Fruit fly (Drosophila melanogaster) whole organism, embryonic: ENCODE measurements around the gene MRG15.

ENCODE experiments used
- Atf-2 ChIP-seq: fragments of 200-800 bp; sonication (Bioruptor generic); optimal IDR thresholded peaks from 2 replicates; lab custom pipeline; 2016; ENCODE audit warnings: missing biosample characterization, missing genetic modification characterization
- Blimp-1 ChIP-seq: fragments of 200-800 bp; sonication (Bioruptor generic); optimal IDR thresholded peaks from 3 replicates; lab custom pipeline; 2018; ENCODE audit warnings: missing biosample characterization, missing genetic modification characterization, mild to moderate bottlenecking, moderate library complexity, missing genetic modification reagents
- CG12219 ChIP-seq: fragments of 200-800 bp; sonication (Bioruptor generic); optimal IDR thresholded peaks from 3 replicates; lab custom pipeline; 2018; ENCODE audit warnings: missing biosample characterization, mild to moderate bottlenecking, missing genetic modification characterization
- CG12744 ChIP-seq: fragments of 200-800 bp; sonication (Bioruptor generic); optimal IDR thresholded peaks from 2 replicates; lab custom pipeline; 2016; ENCODE audit warnings: missing biosample characterization, missing genetic modification characterization
- CG15073 ChIP-seq: fragments of 200-800 bp; sonication (Bioruptor generic); optimal IDR thresholded peaks from 2 replicates; lab custom pipeline; 2016; ENCODE audit warnings: missing biosample characterization, missing genetic modification characterization
- CG15601 ChIP-seq: fragments of 200-800 bp; sonication (Bioruptor generic); optimal IDR thresholded peaks from 3 replicates; lab custom pipeline; 2019; ENCODE audit warnings: missing biosample characterization, mild to moderate bottlenecking, missing genetic modification characterization, moderate library complexity
- CG15696 ChIP-seq: fragments of 200-800 bp; sonication (Bioruptor generic); optimal IDR thresholded peaks from 2 replicates; lab custom pipeline; 2019; ENCODE audit warnings: missing biosample characterization, mild to moderate bottlenecking, missing genetic modification characterization, moderate library complexity
- CG18262 ChIP-seq: fragments of 200-800 bp; optimal IDR thresholded peaks from 3 replicates; lab custom pipeline; 2019; ENCODE audit warnings: missing biosample characterization, mild to moderate bottlenecking, missing genetic modification characterization, moderate library complexity
- CG18764 ChIP-seq: fragments of 200-800 bp; sonication (Bioruptor generic); optimal IDR thresholded peaks from 3 replicates; lab custom pipeline; 2016; ENCODE audit warnings: missing biosample characterization, missing genetic modification characterization
- CG2129 ChIP-seq: fragments of 200-800 bp; sonication (Bioruptor generic); IDR thresholded peaks from 2 replicates; pipeline ENCODE4 v1.3.6; 2022; ENCODE audit warnings: missing biosample characterization, missing genetic modification characterization; ENCODE audit not compliant: partially characterized antibody
- CG30403 ChIP-seq: fragments of 200-800 bp; sonication (Bioruptor generic); optimal IDR thresholded peaks from 3 replicates; lab custom pipeline; 2016; ENCODE audit warnings: missing biosample characterization, missing genetic modification characterization
- CG30431 ChIP-seq: fragments of 200-800 bp; sonication (Bioruptor generic); optimal IDR thresholded peaks from 2 replicates; lab custom pipeline; 2017; ENCODE audit warnings: missing biosample characterization, missing genetic modification characterization
- CG3065 ChIP-seq: fragments of 200-800 bp; sonication (Bioruptor generic); optimal IDR thresholded peaks from 2 replicates; lab custom pipeline; 2016; ENCODE audit warnings: missing biosample characterization, missing genetic modification characterization
- CG32772 ChIP-seq: fragments of 200-800 bp; sonication (Bioruptor generic); IDR thresholded peaks from 2 replicates; pipeline ENCODE4 v1.3.6; 2022; ENCODE audit warnings: missing biosample characterization, missing genetic modification characterization
- CG3281 ChIP-seq: fragments of 200-800 bp; sonication (Bioruptor generic); optimal IDR thresholded peaks from 3 replicates; lab custom pipeline; 2017; ENCODE audit warnings: missing biosample characterization, mild to moderate bottlenecking, missing genetic modification characterization
- CG4730 ChIP-seq: fragments of 200-800 bp; sonication (Bioruptor generic); IDR thresholded peaks from 2 replicates; pipeline ENCODE4 v1.3.6; 2022; ENCODE audit warnings: missing biosample characterization, missing genetic modification characterization
- CG6272 ChIP-seq: fragments of 200-800 bp; sonication (Bioruptor generic); IDR thresholded peaks from 2 replicates; pipeline ENCODE4 v1.3.6; 2022; ENCODE audit warnings: missing biosample characterization, missing genetic modification characterization
- CG6683 ChIP-seq: fragments of 200-800 bp; sonication (Bioruptor generic); optimal IDR thresholded peaks from 2 replicates; lab custom pipeline; 2017; ENCODE audit warnings: missing biosample characterization, mild to moderate bottlenecking, missing genetic modification characterization, missing genetic modification reagents
- CG6791 ChIP-seq: fragments of 200-800 bp; sonication (Bioruptor generic); IDR thresholded peaks from 3 replicates; pipeline ENCODE4 v1.3.6; 2022; ENCODE audit warnings: missing biosample characterization, missing genetic modification characterization; ENCODE audit not compliant: partially characterized antibody
- CG7271 ChIP-seq: fragments of 200-800 bp; sonication (Bioruptor generic); optimal IDR thresholded peaks from 2 replicates; lab custom pipeline; 2018; ENCODE audit warnings: missing biosample characterization, mild to moderate bottlenecking, missing genetic modification characterization, moderate library complexity
- CG8089 ChIP-seq: fragments of 200-800 bp; sonication (Bioruptor generic); optimal IDR thresholded peaks from 3 replicates; lab custom pipeline; 2016; ENCODE audit warnings: missing biosample characterization, missing genetic modification characterization
- CG8388 ChIP-seq: fragments of 200-800 bp; sonication (Bioruptor generic); optimal IDR thresholded peaks from 2 replicates; lab custom pipeline; 2019; ENCODE audit warnings: missing biosample characterization, mild to moderate bottlenecking, missing genetic modification characterization, moderate library complexity
- CG9609 ChIP-seq: fragments of 200-800 bp; sonication (Bioruptor generic); optimal IDR thresholded peaks from 3 replicates; lab custom pipeline; 2016; ENCODE audit warnings: missing biosample characterization, missing genetic modification characterization
- CG9876 ChIP-seq: fragments of 200-800 bp; sonication (Bioruptor generic); optimal IDR thresholded peaks from 2 replicates; lab custom pipeline; 2016; ENCODE audit warnings: missing biosample characterization, missing genetic modification characterization
- Camta ChIP-seq: fragments of 200-800 bp; sonication (Bioruptor generic); optimal IDR thresholded peaks from 2 replicates; lab custom pipeline; 2016; ENCODE audit warnings: missing biosample characterization, missing genetic modification characterization
- CoRest ChIP-seq: fragments of 200-800 bp; sonication (Bioruptor generic); optimal IDR thresholded peaks from 3 replicates; lab custom pipeline; 2018; ENCODE audit warnings: missing biosample characterization, mild to moderate bottlenecking, missing genetic modification characterization, moderate library complexity
- Dref ChIP-seq: fragments of 200-800 bp; sonication (Bioruptor generic); IDR thresholded peaks from 2 replicates; pipeline ENCODE4 v1.3.6; 2022; ENCODE audit warnings: missing biosample characterization, missing genetic modification characterization
- Jarid2 ChIP-seq: fragments of 200-800 bp; sonication (Bioruptor generic); optimal IDR thresholded peaks from 3 replicates; lab custom pipeline; 2017; ENCODE audit warnings: mild to moderate bottlenecking, missing biosample characterization, missing genetic modification reagents, missing genetic modification characterization
- Lhr ChIP-seq: fragments of 200-800 bp; sonication (Bioruptor generic); optimal IDR thresholded peaks from 3 replicates; lab custom pipeline; 2017; ENCODE audit warnings: mild to moderate bottlenecking, missing biosample characterization, missing genetic modification reagents, missing genetic modification characterization
- NFAT ChIP-seq: fragments of 200-800 bp; sonication (Bioruptor generic); IDR thresholded peaks from 2 replicates; pipeline ENCODE4 v1.3.6; 2022; ENCODE audit warnings: missing biosample characterization, missing genetic modification characterization
- Nf-YC ChIP-seq: fragments of 200-800 bp; optimal IDR thresholded peaks from 3 replicates; lab custom pipeline; 2019; ENCODE audit warnings: missing biosample characterization, mild to moderate bottlenecking, missing genetic modification characterization, moderate library complexity
- Pdp1 ChIP-seq, 2 experiments: fragments of 200-800 bp; sonication (Bioruptor generic); optimal IDR thresholded peaks; 3 replicates each; lab custom pipeline; 2016; ENCODE audit warnings: missing biosample characterization in 2 of 2, missing genetic modification characterization in 2 of 2, mild to moderate bottlenecking in 1 of 2, moderate library complexity in 1 of 2
- Poxn ChIP-seq: fragments of 200-800 bp; sonication (Bioruptor generic); IDR thresholded peaks from 2 replicates; pipeline ENCODE4 v1.3.6; 2022; ENCODE audit warnings: missing biosample characterization, missing genetic modification characterization
- Rfx ChIP-seq: fragments of 200-800 bp; sonication (Bioruptor generic); IDR thresholded peaks from 2 replicates; pipeline ENCODE4 v1.3.6; 2022; ENCODE audit warnings: missing biosample characterization, missing genetic modification characterization
- Sin3A ChIP-seq: fragments of >200 bp; optimal IDR thresholded peaks from 2 replicates; lab custom pipeline; 2018
- Trl ChIP-seq, 3 experiments: fragments of >200 bp in 2 of 3; fragments of 200-800 bp in 1 of 3; sonication (Bioruptor generic) in 1 of 3; optimal IDR thresholded peaks; 2 replicates in 1 of 3; 3 replicates in 2 of 3; lab custom pipeline; 2016 to 2017; ENCODE audit warnings: missing biosample characterization in 1 of 3, missing genetic modification characterization in 1 of 3
- Xbp1 ChIP-seq: fragments of 200-800 bp; sonication (Bioruptor generic); optimal IDR thresholded peaks from 3 replicates; lab custom pipeline; 2016; ENCODE audit warnings: missing biosample characterization, mild to moderate bottlenecking, missing genetic modification characterization
- ac ChIP-seq: fragments of 200-800 bp; sonication (Bioruptor generic); optimal IDR thresholded peaks from 3 replicates; lab custom pipeline; 2017; ENCODE audit warnings: missing biosample characterization, mild to moderate bottlenecking, missing genetic modification characterization
- ap ChIP-seq: fragments of 200-800 bp; sonication (Bioruptor generic); IDR thresholded peaks from 2 replicates; pipeline ENCODE4 v1.3.6; 2022; ENCODE audit warnings: missing biosample characterization, missing genetic modification characterization
- btn ChIP-seq: fragments of 200-800 bp; sonication (Bioruptor generic); optimal IDR thresholded peaks from 2 replicates; lab custom pipeline; 2016; ENCODE audit warnings: missing biosample characterization, missing genetic modification characterization
- cad ChIP-seq: fragments of >200 bp; optimal IDR thresholded peaks from 2 replicates; lab custom pipeline; 2017; ENCODE audit warnings: missing biosample characterization, missing genetic modification characterization
- cg ChIP-seq: fragments of 200-800 bp; sonication (Bioruptor generic); optimal IDR thresholded peaks from 3 replicates; lab custom pipeline; 2019; ENCODE audit warnings: missing biosample characterization, mild to moderate bottlenecking, missing genetic modification characterization, moderate library complexity
- esg ChIP-seq: fragments of 200-800 bp; sonication (Bioruptor generic); conservative IDR thresholded peaks from 2 replicates; pipeline ENCODE4 v1.3.6; 2022; ENCODE audit warnings: missing biosample characterization, missing genetic modification characterization
- her ChIP-seq: fragments of 200-800 bp; sonication (Bioruptor generic); optimal IDR thresholded peaks from 2 replicates; lab custom pipeline; 2016; ENCODE audit warnings: missing biosample characterization, missing genetic modification characterization
- kah ChIP-seq: fragments of 200-800 bp; sonication (Bioruptor generic); optimal IDR thresholded peaks from 2 replicates; lab custom pipeline; 2018; ENCODE audit warnings: missing biosample characterization, mild to moderate bottlenecking, missing genetic modification characterization
- lov ChIP-seq, 2 experiments: fragments of 200-800 bp in 1 of 2; fragments of >200 bp in 1 of 2; sonication (Bioruptor generic) in 1 of 2; IDR thresholded peaks in 1 of 2; optimal IDR thresholded peaks in 1 of 2; 2 replicates in 1 of 2; 3 replicates in 1 of 2; pipeline versions ENCODE4 v1.3.6 to Lab custom; 2017 to 2022; ENCODE audit warnings: missing biosample characterization in 1 of 2, missing genetic modification characterization in 1 of 2
- pum ChIP-seq: fragments of 200-800 bp; sonication (Bioruptor generic); optimal IDR thresholded peaks from 2 replicates; lab custom pipeline; 2016; ENCODE audit warnings: missing biosample characterization, missing genetic modification characterization
- shn ChIP-seq: fragments of 200-800 bp; sonication (Bioruptor generic); optimal IDR thresholded peaks from 3 replicates; lab custom pipeline; 2016; ENCODE audit warnings: missing biosample characterization, missing genetic modification characterization
- sima ChIP-seq: fragments of 200-800 bp; sonication (Bioruptor generic); optimal IDR thresholded peaks from 2 replicates; lab custom pipeline; 2016; ENCODE audit warnings: missing biosample characterization, missing genetic modification characterization

MRG15 gene

dm6 chr3R:15229329-15229876, 48.5 kb downstream of the MRG15 start, which contains the start of the genes Art3 and mRpS10 (continued):
- TF ChIP-seq her (GFP tag; lab: Kevin White, UChicago) (peak; percentile 98), lov (optimal IDR thresholded peaks at IDR 0.05; lab: Kevin White, UChicago) (no peak), lov (GFP tag; IDR thresholded peaks at IDR 0.05; lab: Robert Waterston, UW) (peak; percentile 100), kah (GFP tag; lab: Kevin White, UChicago) (peak; percentile 99), CG6683 (peak; percentile 99), pum (GFP tag; lab: Kevin White, UChicago) (peak; percentile 100), sima (GFP tag; lab: Kevin White, UChicago) (peak; percentile 100), shn (peak; percentile 100), Jarid2 (no peak), CG18764 (GFP tag; lab: Kevin White, UChicago) (peak; percentile 100), esg (GFP tag; lab: Robert Waterston, UW) (peak; percentile 100), CG15601 (tag; lab: Kevin White, UChicago) (peak; percentile 99), CG8388 (GFP tag; lab: Kevin White, UChicago) (peak; percentile 100), CG3065 (peak; percentile 100), CG9609 (GFP tag; lab: Kevin White, UChicago) (peak; percentile 100), cad (GFP tag; lab: Kevin White, UChicago) (no peak), CG12744 (peak; percentile 100), Rfx (GFP tag; lab: Robert Waterston, UW) (peak; percentile 100), Dref (peak; percentile 55), Trl (optimal IDR thresholded peaks at IDR 0.05; lab: Kevin White, UChicago) (no peak), Trl (GFP tag; optimal IDR thresholded peaks at IDR 0.05; lab: Kevin White, UChicago) (peak; percentile 100), CG4730 (GFP tag; lab: Robert Waterston, UW) (peak; percentile 100), CG6791 (GFP tag; lab: Robert Waterston, UW) (no peak), Lhr (GFP tag; lab: Kevin White, UChicago) (peak; percentile 99), CG9876 (peak; percentile 99), CG30431 (peak; percentile 100), ac (peak; percentile 100), CG6272 (GFP tag; lab: Robert Waterston, UW) (peak; percentile 100), CG30403 (GFP tag; lab: Kevin White, UChicago) (peak; percentile 100), NFAT (GFP tag; lab: Robert Waterston, UW) (peak; percentile 100), CG7271 (peak; percentile 100), btn (GFP tag; lab: Kevin White, UChicago) (peak; percentile 99), CoRest (peak; percentile 100), Nf-YC (tag; lab: Kevin White, UChicago) (peak; percentile 96), Poxn (GFP tag; lab: Robert Waterston, UW) (peak; percentile 100), Atf-2 (GFP tag; lab: Kevin White, UChicago) (peak; percentile 100), CG15696 (tag; lab: Kevin White, UChicago) (peak; percentile 100), CG18262 (tag; lab: Kevin White, UChicago) (peak; percentile 100), cg (GFP tag; lab: Kevin White, UChicago) (peak; percentile 7), Xbp1 (peak; percentile 100), CG32772 (peak; percentile 100), CG3281 (GFP tag; lab: Kevin White, UChicago) (peak; percentile 100), Pdp1 (GFP tag; optimal IDR thresholded peaks at IDR 0.05; lab: Kevin White, UChicago) (peak; percentile 100), CG8089 (GFP tag; lab: Kevin White, UChicago) (peak; percentile 100), Blimp-1 (peak; percentile 99), Sin3A (lab: Kevin White, UChicago) (peak; percentile 20), Camta (peak; percentile 100), CG12219 (GFP tag; lab: Kevin White, UChicago) (peak; percentile 100), CG15073 (GFP tag; lab: Kevin White, UChicago) (peak; percentile 96), ap (peak; percentile 100), CG2129 (GFP tag; lab: Robert Waterston, UW) (no peak)
